Fruit fly (Drosophila melanogaster): ENCODE data around the gene CG12402.

The CG12402 gene

dm6 chr3R:14108158-14108921 is at the start of gene CG12402 (continued):
- TF ChIP-seq CG33557 (GFP tag; optimal IDR thresholded peaks at IDR 0.05) (peak; percentile 45), lola (GFP tag; optimal IDR thresholded peaks at IDR 0.05) (peak in 1 of 3 experiments; percentile 69), pfk (GFP tag; optimal IDR thresholded peaks at IDR 0.05) (no peak), CG7963 (GFP tag; IDR thresholded peaks at IDR 0.05; ENCODE audit: partially characterized antibody) (no peak), CG10274 (GFP tag; optimal IDR thresholded peaks at IDR 0.05) (peak; percentile 48), danr (GFP tag; IDR thresholded peaks at IDR 0.05) (peak; percentile 70), CG12659 (GFP tag; optimal IDR thresholded peaks at IDR 0.05) (peak; percentile 79), grau (tag; optimal IDR thresholded peaks at IDR 0.05) (peak; percentile 98), cg (GFP tag; optimal IDR thresholded peaks at IDR 0.05) (peak; percentile 84), CTCF (GFP tag; optimal IDR thresholded peaks at IDR 0.05) (peak; percentile 32), CG8478 (optimal IDR thresholded peaks at IDR 0.05) (no peak), CG3726 (GFP tag; IDR thresholded peaks at IDR 0.05) (peak; percentile 81; the same call in 2 of the 3 replicates), slbo (GFP tag; IDR thresholded peaks at IDR 0.05) (peak; percentile 80), CG13123 (GFP tag; optimal IDR thresholded peaks at IDR 0.05) (peak; percentile 38), Atf6 (GFP tag; IDR thresholded peaks at IDR 0.05) (peak; percentile 77), oc (tag; optimal IDR thresholded peaks at IDR 0.05) (peak; percentile 70), Dip2 (GFP tag; IDR thresholded peaks at IDR 0.05) (no peak), jumu (GFP tag; optimal IDR thresholded peaks at IDR 0.05) (peak; percentile 52), dati (GFP tag; IDR thresholded peaks at IDR 0.05) (peak; percentile 76), sr (GFP tag; IDR thresholded peaks at IDR 0.05) (peak; percentile 72), Optix (GFP tag; IDR thresholded peaks at IDR 0.05) (peak; percentile 70), Ravus (GFP tag; IDR thresholded peaks at IDR 0.05) (peak; percentile 48), Asciz (GFP tag; optimal IDR thresholded peaks at IDR 0.05) (peak; percentile 88), CG12219 (GFP tag; optimal IDR thresholded peaks at IDR 0.05) (peak; percentile 82), gsb-n (tag; optimal IDR thresholded peaks at IDR 0.05) (peak; percentile 73), hbn (GFP tag; IDR thresholded peaks at IDR 0.05; ENCODE audit: partially characterized antibody) (peak; percentile 29; the same call in 1 of the 2 replicates), CG31365 (tag; optimal IDR thresholded peaks at IDR 0.05) (peak; percentile 57), BtbVII (GFP tag; optimal IDR thresholded peaks at IDR 0.05) (peak; percentile 80), E2f2 (GFP tag; IDR thresholded peaks at IDR 0.05) (peak; percentile 68), CG18011 (GFP tag; optimal IDR thresholded peaks at IDR 0.05) (peak; percentile 54), onecut (GFP tag; IDR thresholded peaks at IDR 0.05) (peak; percentile 83), CG8924 (tag; optimal IDR thresholded peaks at IDR 0.05) (peak; percentile 86), CG2120 (GFP tag; optimal IDR thresholded peaks at IDR 0.05) (peak; percentile 67), CG12391 (tag; optimal IDR thresholded peaks at IDR 0.05) (peak; percentile 90), CG9932 (GFP tag; IDR thresholded peaks at IDR 0.05) (peak; percentile 52), bab2 (GFP tag; optimal IDR thresholded peaks at IDR 0.05) (peak; percentile 34), CG10147 (GFP tag; optimal IDR thresholded peaks at IDR 0.05) (peak; percentile 70), CG42726 (GFP tag; IDR thresholded peaks at IDR 0.05; ENCODE audit: partially characterized antibody) (no peak), CG10431 (GFP tag; optimal IDR thresholded peaks at IDR 0.05) (no peak), pum (GFP tag; optimal IDR thresholded peaks at IDR 0.05) (peak; percentile 53), ssp (GFP tag; IDR thresholded peaks at IDR 0.05) (peak; percentile 69), CG17385 (GFP tag; optimal IDR thresholded peaks at IDR 0.05) (peak; percentile 70), Rfx (GFP tag; IDR thresholded peaks at IDR 0.05) (peak; percentile 81), Adf1 (GFP tag; IDR thresholded peaks at IDR 0.05) (peak; percentile 27), Lhr (GFP tag; optimal IDR thresholded peaks at IDR 0.05) (peak; percentile 47), ATbp (GFP tag; optimal IDR thresholded peaks at IDR 0.05) (peak; percentile 85), Dref (GFP tag; IDR thresholded peaks at IDR 0.05) (no peak), trh (GFP tag; optimal IDR thresholded peaks at IDR 0.05) (peak; percentile 74), zf30C (GFP tag; optimal IDR thresholded peaks at IDR 0.05) (peak; percentile 99), CG8765 (GFP tag; IDR thresholded peaks at IDR 0.05) (peak; percentile 29; the same call in 1 of the 2 replicates)
